Worm (Caenorhabditis elegans) whole organism, L3 larva: Measurements from ENCODE around the gene klf-1.

Experiments
- ZK546.5 ChIP-seq: sonication (generic microtip); optimal IDR thresholded peaks from 2 replicates; lab custom pipeline; 2017; ENCODE audit warnings: missing biosample characterization, missing genetic modification characterization
- aly-2 ChIP-seq: fragments of 150-350 bp; optimal IDR thresholded peaks from 2 replicates; lab custom pipeline; 2014; ENCODE audit warnings: missing biosample characterization, missing genetic modification characterization
- ceh-82 ChIP-seq: fragments of 150-350 bp; optimal IDR thresholded peaks from 2 replicates; lab custom pipeline; 2014; ENCODE audit warnings: missing biosample characterization, missing genetic modification characterization
- ceh-9 ChIP-seq: sonication (generic microtip); optimal IDR thresholded peaks from 2 replicates; lab custom pipeline; 2018; ENCODE audit warnings: missing biosample characterization, missing genetic modification characterization
- daf-12 ChIP-seq: fragments of 150-350 bp; optimal IDR thresholded peaks from 2 replicates; lab custom pipeline; 2014; ENCODE audit warnings: missing biosample characterization, missing genetic modification reagents, missing genetic modification characterization
- elt-1 ChIP-seq: fragments of 150-350 bp; optimal IDR thresholded peaks from 2 replicates; lab custom pipeline; 2014; ENCODE audit warnings: missing biosample characterization, missing genetic modification characterization
- elt-2 ChIP-seq: sonication (generic microtip); optimal IDR thresholded peaks from 2 replicates; lab custom pipeline; 2016; ENCODE audit warnings: missing genetic modification reagents, mild to moderate bottlenecking, missing genetic modification characterization, missing compliant biosample characterization
- eor-1 ChIP-seq, 2 experiments: fragments of 150-350 bp; optimal IDR thresholded peaks; 2 replicates each; lab custom pipeline; 2014 to 2018; ENCODE audit warnings: missing biosample characterization in 2 of 2, missing genetic modification characterization in 2 of 2
- fkh-10 ChIP-seq: sonication (generic microtip); optimal IDR thresholded peaks from 2 replicates; lab custom pipeline; 2017; ENCODE audit warnings: missing biosample characterization, missing genetic modification reagents, missing genetic modification characterization
- fkh-2 ChIP-seq: fragments of 150-350 bp; optimal IDR thresholded peaks from 2 replicates; lab custom pipeline; 2014; ENCODE audit warnings: missing biosample characterization, missing genetic modification reagents, missing genetic modification characterization
- fos-1 ChIP-seq: fragments of 150-350 bp; optimal IDR thresholded peaks from 2 replicates; lab custom pipeline; 2014; ENCODE audit warnings: missing biosample characterization, missing genetic modification characterization
- hmg-11 ChIP-seq: sonication (generic microtip); optimal IDR thresholded peaks from 2 replicates; lab custom pipeline; 2016; ENCODE audit warnings: missing genetic modification characterization, missing compliant biosample characterization
- jun-1 ChIP-seq: fragments of 150-350 bp; optimal IDR thresholded peaks from 2 replicates; lab custom pipeline; 2014; ENCODE audit warnings: missing biosample characterization, missing genetic modification reagents, missing genetic modification characterization
- lin-15B ChIP-seq: fragments of 150-350 bp; optimal IDR thresholded peaks from 2 replicates; lab custom pipeline; 2014; ENCODE audit warnings: missing biosample characterization, missing genetic modification characterization
- lin-39 ChIP-seq: fragments of 150-350 bp; optimal IDR thresholded peaks from 2 replicates; lab custom pipeline; 2018; ENCODE audit warnings: missing biosample characterization, missing genetic modification reagents, missing genetic modification characterization
- mml-1 ChIP-seq: fragments of 150-350 bp; sonication (generic microtip); optimal IDR thresholded peaks from 3 replicates; lab custom pipeline; 2014; ENCODE audit warnings: missing biosample characterization, missing genetic modification characterization
- nfya-1 ChIP-seq: sonication (generic microtip); optimal IDR thresholded peaks from 2 replicates; lab custom pipeline; 2017; ENCODE audit warnings: missing genetic modification characterization, mild to moderate bottlenecking, missing compliant biosample characterization, antibody characterized with exemption, moderate library complexity; ENCODE audit not compliant: insufficient read depth
- nhr-11 ChIP-seq: fragments of 150-350 bp; optimal IDR thresholded peaks from 2 replicates; lab custom pipeline; 2014; ENCODE audit warnings: missing biosample characterization, missing genetic modification characterization
- nhr-12 ChIP-seq: fragments of 150-350 bp; optimal IDR thresholded peaks from 2 replicates; lab custom pipeline; 2014; ENCODE audit warnings: missing biosample characterization, missing genetic modification characterization
- nhr-23 ChIP-seq: fragments of 150-350 bp; optimal IDR thresholded peaks from 2 replicates; lab custom pipeline; 2014; ENCODE audit warnings: missing biosample characterization, missing genetic modification reagents, missing genetic modification characterization
- nhr-25 ChIP-seq: sonication (generic microtip); optimal IDR thresholded peaks from 2 replicates; lab custom pipeline; 2017; ENCODE audit warnings: missing biosample characterization, missing genetic modification characterization
- nhr-28 ChIP-seq: fragments of 150-350 bp; optimal IDR thresholded peaks from 2 replicates; lab custom pipeline; 2014; ENCODE audit warnings: missing biosample characterization, missing genetic modification characterization
- nhr-43 ChIP-seq: sonication (generic microtip); optimal IDR thresholded peaks from 2 replicates; lab custom pipeline; 2016; ENCODE audit warnings: mild to moderate bottlenecking, missing genetic modification characterization, missing compliant biosample characterization; ENCODE audit not compliant: poor library complexity, severe bottlenecking
- nhr-77 ChIP-seq: fragments of 150-350 bp; optimal IDR thresholded peaks from 2 replicates; lab custom pipeline; 2014; ENCODE audit warnings: missing biosample characterization, missing genetic modification characterization
- pha-4 ChIP-seq: fragments of 150-350 bp; optimal IDR thresholded peaks from 2 replicates; lab custom pipeline; 2014; ENCODE audit warnings: missing biosample characterization, missing genetic modification reagents, missing genetic modification characterization
- pqm-1 ChIP-seq: fragments of 150-350 bp; optimal IDR thresholded peaks from 2 replicates; lab custom pipeline; 2017; ENCODE audit warnings: missing biosample characterization, missing genetic modification characterization, inconsistent platforms
- sea-2 ChIP-seq: fragments of 150-350 bp; sonication (generic microtip); optimal IDR thresholded peaks from 4 replicates; lab custom pipeline; 2014; ENCODE audit warnings: missing biosample characterization, missing genetic modification reagents, missing genetic modification characterization
- snpc-4 ChIP-seq: fragments of 150-350 bp; optimal IDR thresholded peaks from 2 replicates; lab custom pipeline; 2014; ENCODE audit warnings: missing biosample characterization, missing genetic modification characterization
- tbx-2 ChIP-seq: sonication (generic microtip); optimal IDR thresholded peaks from 2 replicates; lab custom pipeline; 2016; ENCODE audit warnings: mild to moderate bottlenecking, missing genetic modification characterization, missing compliant biosample characterization
- unc-39 ChIP-seq: sonication (generic microtip); optimal IDR thresholded peaks from 4 replicates; lab custom pipeline; 2017; ENCODE audit warnings: missing biosample characterization, missing genetic modification characterization
- unc-62 ChIP-seq: fragments of 150-350 bp; sonication (generic microtip); optimal IDR thresholded peaks from 4 replicates; lab custom pipeline; 2014; ENCODE audit warnings: missing biosample characterization, missing genetic modification reagents, missing genetic modification characterization
- zag-1 ChIP-seq: fragments of 150-350 bp; optimal IDR thresholded peaks from 2 replicates; lab custom pipeline; 2014; ENCODE audit warnings: missing biosample characterization, missing genetic modification characterization
- ztf-4 ChIP-seq: fragments of 150-350 bp; optimal IDR thresholded peaks from 2 replicates; lab custom pipeline; 2014; ENCODE audit warnings: missing biosample characterization, missing genetic modification characterization

Gene klf-1

DNA sequence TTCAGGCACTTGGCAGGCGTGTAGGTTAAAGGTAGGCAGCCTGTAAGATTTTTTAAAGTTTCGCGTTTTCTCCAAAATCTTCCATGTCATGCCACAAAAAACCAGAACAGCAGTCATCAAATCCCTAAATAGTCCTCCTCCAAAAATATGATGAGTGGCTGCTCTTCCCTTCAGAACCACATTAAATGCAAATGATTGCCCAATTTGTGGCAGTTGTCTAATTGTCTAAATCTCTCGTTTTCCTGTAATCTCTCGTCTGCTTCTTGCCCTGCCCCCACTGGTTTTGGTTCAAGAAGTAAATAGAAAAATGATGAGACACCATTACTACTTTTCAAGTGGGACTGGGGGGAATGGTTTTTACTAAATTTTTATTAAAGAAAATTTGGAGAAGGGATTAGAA lies 29.5 kb downstream of the klf-1 start:
- TF ChIP-seq fos-1 (tag; lab: Kevin White, UChicago): no peak
- no peak for TF ChIP-seq nhr-28 (tag; lab: Kevin White, UChicago)
- TF ChIP-seq fkh-2 (tag; lab: Kevin White, UChicago): no peak
- no peak for TF ChIP-seq zag-1 (tag; lab: Kevin White, UChicago)
- TF ChIP-seq nhr-12 (tag; lab: Kevin White, UChicago): no peak
- no peak for TF ChIP-seq unc-62
- no peak for TF ChIP-seq pqm-1
- TF ChIP-seq mml-1 (tag; lab: Kevin White, UChicago): no peak
- TF ChIP-seq snpc-4 (tag; lab: Kevin White, UChicago): no peak

DNA sequence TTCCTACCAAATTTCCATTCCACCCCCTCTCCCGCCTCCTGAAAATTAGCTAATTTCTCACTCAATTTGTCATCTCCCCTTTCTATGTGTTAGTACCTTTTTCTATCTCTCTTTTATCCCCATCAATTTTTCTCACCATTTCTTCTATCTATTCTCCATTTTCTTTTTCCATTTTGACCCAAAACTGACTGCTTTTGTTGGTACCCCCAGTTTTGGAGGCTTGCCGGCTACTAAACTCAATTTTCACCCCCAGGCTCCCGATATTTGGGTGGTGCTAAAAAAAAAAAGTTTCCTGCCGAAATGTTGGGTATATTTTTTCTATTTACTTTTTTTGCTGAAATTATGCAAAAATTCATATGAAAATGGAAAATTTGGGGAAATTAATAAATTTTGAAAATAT lies 33.2 kb downstream of the klf-1 start:
- TF ChIP-seq fkh-10 (GFP tag; lab: Kevin White, UChicago): no peak
- no peak for TF ChIP-seq elt-1
- no peak for TF ChIP-seq jun-1 (tag; lab: Kevin White, UChicago)
- no peak for TF ChIP-seq ZK546.5 (tag; lab: Kevin White, UChicago)
- TF ChIP-seq hmg-11: peak; percentile 3
- no peak for TF ChIP-seq daf-12

DNA sequence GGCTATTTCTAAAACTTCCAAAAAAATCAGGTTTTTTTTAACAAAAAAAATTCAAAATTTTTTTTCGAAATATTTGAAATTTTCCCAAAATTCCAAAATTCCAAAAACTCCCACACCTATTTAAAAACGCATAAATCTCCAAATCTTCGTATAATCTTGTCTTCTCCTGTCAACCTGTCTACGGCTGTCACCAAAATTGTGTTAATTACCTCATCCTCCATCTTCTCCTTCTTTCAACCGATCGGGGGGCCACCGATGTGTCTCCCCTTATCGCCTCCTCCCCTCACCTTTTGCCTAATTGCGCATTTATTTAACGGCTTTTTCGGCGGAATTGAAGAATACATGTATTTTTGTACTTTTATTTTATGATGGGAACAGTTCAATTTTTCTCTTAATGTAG lies 34.2 kb downstream of the klf-1 start:
- TF ChIP-seq nhr-43 (tag; lab: Kevin White, UChicago): no peak
- no peak for TF ChIP-seq hmg-11
- no peak for TF ChIP-seq pha-4
- TF ChIP-seq nhr-23 (tag; lab: Kevin White, UChicago): no peak
- TF ChIP-seq tbx-2: no peak
- TF ChIP-seq aly-2 (tag; lab: Kevin White, UChicago): no peak
- TF ChIP-seq ceh-9: no peak
- peak; percentile 19 for TF ChIP-seq nhr-25 (tag; lab: Kevin White, UChicago)

DNA sequence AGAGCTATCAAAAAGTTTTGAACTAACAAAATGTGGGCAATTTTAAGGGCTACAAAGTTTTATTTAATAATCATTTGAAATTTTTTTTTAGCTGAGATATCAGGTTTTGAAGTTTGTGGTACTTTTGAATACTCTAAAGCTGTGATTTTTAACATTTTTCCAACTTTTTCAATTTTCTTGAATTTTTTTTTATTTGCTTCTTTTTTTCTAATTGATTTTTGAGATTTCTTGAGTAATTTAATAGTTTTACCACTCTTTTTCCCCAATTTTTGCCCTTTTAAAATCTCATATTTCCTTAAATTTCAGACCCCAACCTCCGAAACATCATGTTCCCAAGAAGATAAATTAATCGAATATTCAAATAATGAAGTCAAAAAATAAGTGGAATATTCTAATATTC lies 36.0 kb downstream of the klf-1 start, which contains the start of gene cdh-1:
TSS of gene cdh-1 (plus strand) at position 301 of the 400 bp plus-strand sequence.
- TF ChIP-seq elt-2 (tag; lab: Kevin White, UChicago) (no peak), fkh-2 (tag; lab: Kevin White, UChicago) (no peak), nhr-43 (tag; lab: Kevin White, UChicago) (no peak), zag-1 (tag; lab: Kevin White, UChicago) (no peak), nhr-11 (tag; lab: Kevin White, UChicago) (no peak), hmg-11 (no peak), mml-1 (tag; lab: Kevin White, UChicago) (no peak), eor-1 (tag; optimal IDR thresholded peaks at IDR 0.05; lab: Kevin White, UChicago) (no peak), jun-1 (tag; lab: Kevin White, UChicago) (no peak), ztf-4 (tag; lab: Kevin White, UChicago) (no peak), daf-12 (no peak), lin-39 (no peak), ceh-82 (no peak)

DNA sequence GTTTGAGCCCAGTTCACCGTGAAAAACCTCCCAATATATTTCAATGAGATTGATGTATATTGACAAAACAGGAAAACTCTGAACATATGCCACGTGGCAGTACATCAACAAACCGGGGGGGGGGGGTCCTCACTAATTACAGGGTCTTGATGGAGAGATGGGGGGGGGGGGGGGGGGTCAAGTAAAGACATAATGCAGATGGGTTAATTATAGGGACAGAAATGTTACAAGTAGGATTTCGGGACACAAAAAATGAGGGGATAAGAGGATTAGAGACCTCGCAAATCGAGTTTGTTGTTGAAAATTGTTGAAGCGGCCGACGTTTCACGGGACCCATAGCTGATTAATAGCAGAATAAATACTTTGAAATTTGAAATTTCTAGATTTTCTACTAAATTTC lies 38.3 kb downstream of the klf-1 start:
- TF ChIP-seq nhr-23 (tag; lab: Kevin White, UChicago): no peak
- TF ChIP-seq nhr-43 (tag; lab: Kevin White, UChicago): no peak
- no peak for TF ChIP-seq sea-2 (GFP tag; lab: Kevin White, UChicago)
- no peak for TF ChIP-seq lin-15B (tag; lab: Kevin White, UChicago)

DNA sequence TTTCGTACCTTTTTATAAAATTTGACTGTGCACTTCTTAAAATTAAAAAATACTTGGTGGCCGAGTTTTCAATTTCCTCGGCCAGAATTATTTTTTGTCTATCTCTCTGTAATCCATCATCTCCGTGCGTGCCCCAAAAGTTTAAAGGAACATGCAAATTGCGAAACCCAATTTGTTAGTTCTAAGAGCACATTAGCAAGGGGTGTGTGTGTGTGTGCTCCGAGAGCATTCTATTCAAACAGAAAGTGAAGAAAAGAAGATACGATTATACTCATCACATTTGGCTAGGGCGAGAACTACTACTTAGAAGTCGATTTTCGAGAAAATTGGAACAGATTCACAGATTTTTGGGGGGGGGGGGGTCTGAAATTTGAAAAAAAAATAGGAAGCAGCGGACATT lies 39.4 kb downstream of the klf-1 start:
- TF ChIP-seq snpc-4 (tag; lab: Kevin White, UChicago) (no peak), sea-2 (GFP tag; lab: Kevin White, UChicago) (no peak), mml-1 (tag; lab: Kevin White, UChicago) (no peak), ztf-4 (tag; lab: Kevin White, UChicago) (no peak), pha-4 (no peak), ZK546.5 (tag; lab: Kevin White, UChicago) (no peak), nfya-1 (peak; percentile 29), nhr-77 (tag; lab: Kevin White, UChicago) (no peak), unc-39 (tag; lab: Kevin White, UChicago) (no peak), fkh-2 (tag; lab: Kevin White, UChicago) (no peak), fos-1 (tag; lab: Kevin White, UChicago) (no peak), fkh-10 (GFP tag; lab: Kevin White, UChicago) (peak; percentile 72)
- TF ChIP-seq, all 47 proteins: peak for 2
